Worm (Caenorhabditis elegans) whole organism, late embryonic: Measurements from ENCODE around the gene fzy-1.

Experiments used
- elt-2 ChIP-seq: sonication (generic microtip); optimal IDR thresholded peaks from 2 replicates; lab custom pipeline; 2016; ENCODE audit warnings: missing genetic modification reagents, missing genetic modification characterization, missing compliant biosample characterization
- ets-4 ChIP-seq: sonication (generic microtip); optimal IDR thresholded peaks from 2 replicates; lab custom pipeline; 2016; ENCODE audit warnings: missing genetic modification characterization, missing compliant biosample characterization
- nfya-1 ChIP-seq: sonication (generic microtip); optimal IDR thresholded peaks from 2 replicates; lab custom pipeline; 2017; ENCODE audit warnings: missing genetic modification characterization, mild to moderate bottlenecking, missing compliant biosample characterization, antibody characterized with exemption, moderate library complexity

DNA sequence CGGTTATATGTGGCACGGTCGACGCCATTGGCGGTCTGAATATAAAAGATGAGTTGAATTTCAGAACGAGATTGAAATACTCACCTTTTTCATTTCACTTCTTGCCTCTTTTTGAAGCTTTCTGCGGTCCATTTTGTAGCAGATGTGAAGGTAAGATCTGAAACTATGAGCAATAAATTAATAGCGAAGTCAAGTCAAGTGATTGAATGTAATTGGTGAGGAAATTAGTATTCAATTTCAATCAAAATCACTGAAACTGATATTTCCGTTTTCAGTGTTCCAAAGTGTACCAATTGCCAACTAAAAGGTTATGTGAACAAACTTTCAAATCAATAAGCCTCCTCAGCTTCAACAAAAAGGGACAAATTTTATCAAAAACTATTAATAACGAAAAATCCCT lies 41.1 kb downstream of the fzy-1 start, which contains the start of gene C17C3.24:
- TF ChIP-seq nfya-1 (tag; lab: Kevin White, UChicago) = no peak
- no peak for TF ChIP-seq ets-4
- TF ChIP-seq elt-2 (tag; lab: Kevin White, UChicago) = no peak
